Worm (Caenorhabditis elegans) whole organism, L4 larva: ENCODE measurements around the gene sulp-7.

Experiments used
- attf-4 ChIP-seq: sonication (generic microtip); optimal IDR thresholded peaks from 3 replicates; lab custom pipeline; 2017; ENCODE audit warnings: missing biosample characterization, missing genetic modification characterization
- ceh-82 ChIP-seq: sonication (generic microtip); optimal IDR thresholded peaks from 2 replicates; lab custom pipeline; 2017; ENCODE audit warnings: missing biosample characterization, missing genetic modification characterization
- lim-7 ChIP-seq: fragments of 200-800 bp; sonication (Bioruptor generic); IDR thresholded peaks from 2 replicates; pipeline ENCODE4 v1.3.6; 2022; ENCODE audit warnings: missing genetic modification characterization, missing compliant biosample characterization
- lin-39 ChIP-seq: fragments of 150-350 bp; optimal IDR thresholded peaks from 2 replicates; lab custom pipeline; 2014; ENCODE audit warnings: missing biosample characterization, missing genetic modification reagents, missing genetic modification characterization

ce11 chrX:11050335-11050734, 30.1 kb upstream of the sulp-7 start:
- TF ChIP-seq attf-4 (tag; lab: Kevin White, UChicago) = no peak
- TF ChIP-seq lin-39 (tag; lab: Kevin White, UChicago) = no peak
- TF ChIP-seq ceh-82 (tag; lab: Kevin White, UChicago) = no peak
- TF ChIP-seq lim-7 (GFP tag; lab: Robert Waterston, UW) = no peak
